Worm (Caenorhabditis elegans) whole organism, L2 larva: ENCODE data around the gene ttr-6.

Experiments used
- C34F6.9 ChIP-seq: fragments of 150-350 bp; optimal IDR thresholded peaks from 2 replicates; lab custom pipeline; 2014; ENCODE audit warnings: missing biosample characterization, missing genetic modification characterization
- F13H6.1 ChIP-seq: sonication (generic microtip); optimal IDR thresholded peaks from 2 replicates; lab custom pipeline; 2016; ENCODE audit warnings: missing genetic modification characterization, missing compliant biosample characterization
- R02D3.7 ChIP-seq: fragments of 150-350 bp; optimal IDR thresholded peaks from 2 replicates; lab custom pipeline; 2014; ENCODE audit warnings: missing biosample characterization, missing genetic modification characterization
- Y55F3AM.14 ChIP-seq: fragments of 200-800 bp; sonication (Bioruptor generic); optimal IDR thresholded peaks from 2 replicates; lab custom pipeline; 2018; ENCODE audit warnings: mild to moderate bottlenecking, missing genetic modification characterization, missing compliant biosample characterization
- ZK546.5 ChIP-seq: sonication (generic microtip); optimal IDR thresholded peaks from 2 replicates; lab custom pipeline; 2017; ENCODE audit warnings: missing biosample characterization, missing genetic modification characterization
- alr-1 ChIP-seq: fragments of 150-350 bp; optimal IDR thresholded peaks from 2 replicates; lab custom pipeline; 2014; ENCODE audit warnings: missing biosample characterization, missing genetic modification characterization
- aly-2 ChIP-seq: fragments of 150-350 bp; optimal IDR thresholded peaks from 2 replicates; lab custom pipeline; 2014; ENCODE audit warnings: missing biosample characterization, missing genetic modification characterization
- ama-1 ChIP-seq: fragments of 150-350 bp; optimal IDR thresholded peaks from 2 replicates; lab custom pipeline; 2018; ENCODE audit warnings: inconsistent platforms
- blmp-1 ChIP-seq: sonication (generic microtip); optimal IDR thresholded peaks from 2 replicates; lab custom pipeline; 2017; ENCODE audit warnings: missing genetic modification characterization, mild to moderate bottlenecking, missing compliant biosample characterization, antibody characterized with exemption, moderate library complexity; ENCODE audit not compliant: insufficient read depth
- ceh-16 ChIP-seq: fragments of 150-350 bp; optimal IDR thresholded peaks from 2 replicates; lab custom pipeline; 2014; ENCODE audit warnings: missing biosample characterization, missing genetic modification characterization
- ceh-82 ChIP-seq: fragments of 150-350 bp; optimal IDR thresholded peaks from 2 replicates; lab custom pipeline; 2014; ENCODE audit warnings: missing biosample characterization, missing genetic modification characterization
- crh-2 ChIP-seq: sonication (generic microtip); optimal IDR thresholded peaks from 2 replicates; lab custom pipeline; 2017; ENCODE audit warnings: missing biosample characterization, missing genetic modification characterization
- dmd-4 ChIP-seq: sonication (generic microtip); optimal IDR thresholded peaks from 2 replicates; lab custom pipeline; 2017; ENCODE audit warnings: missing biosample characterization, missing genetic modification characterization
- elt-1 ChIP-seq: fragments of 150-350 bp; optimal IDR thresholded peaks from 2 replicates; lab custom pipeline; 2014; ENCODE audit warnings: missing biosample characterization, missing genetic modification characterization
- elt-3 ChIP-seq: sonication (generic microtip); optimal IDR thresholded peaks from 2 replicates; lab custom pipeline; 2017; ENCODE audit warnings: missing biosample characterization, missing genetic modification characterization
- fos-1 ChIP-seq: fragments of 150-350 bp; optimal IDR thresholded peaks from 2 replicates; lab custom pipeline; 2014; ENCODE audit warnings: missing biosample characterization, missing genetic modification characterization
- gmeb-1 ChIP-seq: fragments of 150-350 bp; optimal IDR thresholded peaks from 2 replicates; lab custom pipeline; 2014; ENCODE audit warnings: missing biosample characterization, missing genetic modification characterization
- lin-11 ChIP-seq: fragments of 150-350 bp; sonication (generic microtip); optimal IDR thresholded peaks from 2 replicates; lab custom pipeline; 2014; ENCODE audit warnings: missing biosample characterization, missing genetic modification characterization, inconsistent platforms, mixed read lengths
- lin-13 ChIP-seq: fragments of 150-350 bp; optimal IDR thresholded peaks from 2 replicates; lab custom pipeline; 2014; ENCODE audit warnings: missing biosample characterization, missing genetic modification reagents, missing genetic modification characterization
- lin-39 ChIP-seq: fragments of 150-350 bp; optimal IDR thresholded peaks from 2 replicates; lab custom pipeline; 2014; ENCODE audit warnings: missing biosample characterization, missing genetic modification reagents, missing genetic modification characterization
- lsy-2 ChIP-seq, 2 experiments: fragments of 150-350 bp in 1 of 2; sonication (generic microtip) in 1 of 2; optimal IDR thresholded peaks; 2 replicates each; lab custom pipeline; 2014 to 2017; ENCODE audit warnings: missing biosample characterization in 2 of 2, missing genetic modification characterization in 2 of 2
- mbf-1 ChIP-seq: sonication (generic microtip); optimal IDR thresholded peaks from 2 replicates; lab custom pipeline; 2017; ENCODE audit warnings: missing biosample characterization, missing genetic modification characterization
- nhr-10 ChIP-seq: sonication (generic microtip); optimal IDR thresholded peaks from 2 replicates; lab custom pipeline; 2017; ENCODE audit warnings: missing biosample characterization, missing genetic modification characterization
- nhr-11 ChIP-seq: fragments of 150-350 bp; optimal IDR thresholded peaks from 2 replicates; lab custom pipeline; 2014; ENCODE audit warnings: missing biosample characterization, missing genetic modification characterization
- nhr-12 ChIP-seq: fragments of 150-350 bp; optimal IDR thresholded peaks from 2 replicates; lab custom pipeline; 2014; ENCODE audit warnings: missing biosample characterization, missing genetic modification characterization
- nhr-129 ChIP-seq: fragments of 150-350 bp; optimal IDR thresholded peaks from 2 replicates; lab custom pipeline; 2014; ENCODE audit warnings: missing biosample characterization, missing genetic modification characterization
- nhr-23 ChIP-seq: fragments of 150-350 bp; optimal IDR thresholded peaks from 2 replicates; lab custom pipeline; 2014; ENCODE audit warnings: missing biosample characterization, missing genetic modification reagents, missing genetic modification characterization
- nhr-237 ChIP-seq: fragments of 150-350 bp; optimal IDR thresholded peaks from 2 replicates; lab custom pipeline; 2014; ENCODE audit warnings: missing biosample characterization, missing genetic modification characterization
- nhr-25 ChIP-seq: fragments of 150-350 bp; sonication (generic microtip); optimal IDR thresholded peaks from 3 replicates; lab custom pipeline; 2014; ENCODE audit warnings: missing biosample characterization, missing genetic modification characterization
- nhr-77 ChIP-seq: fragments of 150-350 bp; optimal IDR thresholded peaks from 2 replicates; lab custom pipeline; 2014; ENCODE audit warnings: missing biosample characterization, missing genetic modification characterization
- sem-4 ChIP-seq: fragments of 150-350 bp; optimal IDR thresholded peaks from 2 replicates; lab custom pipeline; 2014; ENCODE audit warnings: missing biosample characterization, missing genetic modification reagents, missing genetic modification characterization
- skn-1 ChIP-seq: sonication (generic microtip); optimal IDR thresholded peaks from 2 replicates; lab custom pipeline; 2017; ENCODE audit warnings: missing biosample characterization, missing genetic modification characterization
- sma-9 ChIP-seq, 2 experiments: fragments of 150-350 bp in 1 of 2; sonication (generic microtip) in 1 of 2; optimal IDR thresholded peaks; 2 replicates each; lab custom pipeline; 2014 to 2016; ENCODE audit warnings: missing genetic modification characterization in 2 of 2, mild to moderate bottlenecking in 1 of 2, missing biosample characterization in 1 of 2, missing compliant biosample characterization in 1 of 2, missing genetic modification reagents in 1 of 2, moderate library complexity in 1 of 2
- snpc-4 ChIP-seq: fragments of 150-350 bp; optimal IDR thresholded peaks from 2 replicates; lab custom pipeline; 2014; ENCODE audit warnings: missing biosample characterization, missing genetic modification characterization
- unc-39 ChIP-seq: fragments of 150-350 bp; optimal IDR thresholded peaks from 2 replicates; lab custom pipeline; 2014; ENCODE audit warnings: missing biosample characterization, missing genetic modification characterization
- unc-55 ChIP-seq: fragments of 150-350 bp; sonication (generic microtip); optimal IDR thresholded peaks from 3 replicates; lab custom pipeline; 2014; ENCODE audit warnings: missing biosample characterization, missing genetic modification reagents, missing genetic modification characterization
- unc-62 ChIP-seq: fragments of 150-350 bp; optimal IDR thresholded peaks from 2 replicates; lab custom pipeline; 2014; ENCODE audit warnings: missing biosample characterization, missing genetic modification reagents, missing genetic modification characterization
- zag-1 ChIP-seq: fragments of 150-350 bp; optimal IDR thresholded peaks from 2 replicates; lab custom pipeline; 2014; ENCODE audit warnings: missing biosample characterization, missing genetic modification characterization
- ztf-11 ChIP-seq: sonication (generic microtip); optimal IDR thresholded peaks from 2 replicates; lab custom pipeline; 2017; ENCODE audit warnings: missing biosample characterization, missing genetic modification characterization

ttr-6 gene

DNA sequence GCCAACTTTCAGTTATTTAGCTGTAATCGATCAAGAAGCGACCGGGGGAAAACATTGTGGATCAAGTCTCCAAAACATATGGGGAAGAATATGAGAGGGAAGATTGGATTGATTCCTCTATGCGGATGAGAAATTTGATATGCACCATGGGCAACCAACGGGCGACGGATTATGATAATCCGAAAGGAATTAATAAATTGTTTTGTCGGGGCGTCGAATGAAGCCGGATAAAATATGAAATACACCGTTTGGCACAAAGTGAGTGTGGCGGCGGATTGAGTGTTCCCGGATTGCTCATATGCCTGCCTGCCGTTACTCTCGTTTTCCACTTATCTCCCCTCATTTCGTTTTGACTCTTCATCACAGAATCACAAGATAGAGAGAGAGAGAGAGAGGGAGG lies 12.3 kb upstream of the ttr-6 start:
- TF ChIP-seq lin-11 (tag; lab: Kevin White, UChicago) (peak; percentile 10), unc-55 (no peak)

DNA sequence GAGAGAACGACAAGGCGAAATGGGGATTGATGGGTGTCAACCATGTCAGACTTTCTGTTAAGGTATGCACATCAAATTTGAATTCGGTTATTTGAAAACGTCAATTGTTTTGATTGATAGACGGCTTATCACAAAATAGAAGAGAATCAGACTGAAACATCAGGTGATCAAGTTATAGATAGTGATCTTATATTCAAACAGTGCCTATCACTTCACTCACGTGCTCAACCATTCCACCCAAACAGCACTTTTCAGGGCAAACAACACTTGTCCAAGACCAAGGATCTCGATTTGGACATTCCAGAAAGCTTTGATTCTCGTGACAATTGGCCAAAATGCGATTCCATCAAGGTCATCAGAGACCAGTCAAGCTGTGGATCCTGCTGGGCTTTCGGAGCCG lies 10.7 kb upstream of the ttr-6 start:
- TF ChIP-seq unc-39 (no peak), nhr-10 (tag; lab: Kevin White, UChicago) (no peak), alr-1 (tag; lab: Kevin White, UChicago) (no peak), fos-1 (tag; lab: Kevin White, UChicago) (peak; percentile 14), sma-9 (GFP tag; optimal IDR thresholded peaks at IDR 0.05; lab: Kevin White, UChicago) (peak; percentile 49), sma-9 (tag; optimal IDR thresholded peaks at IDR 0.05; lab: Kevin White, UChicago) (no peak), nhr-11 (no peak), Y55F3AM.14 (GFP tag; lab: Kevin White, UChicago) (no peak), ceh-16 (tag; lab: Kevin White, UChicago) (no peak), ztf-11 (tag; lab: Kevin White, UChicago) (no peak), dmd-4 (tag; lab: Kevin White, UChicago) (no peak), blmp-1 (no peak), F13H6.1 (tag; lab: Kevin White, UChicago) (peak; percentile 11), gmeb-1 (tag; lab: Kevin White, UChicago) (peak; percentile 43), unc-62 (no peak), nhr-12 (no peak), elt-3 (tag; lab: Kevin White, UChicago) (no peak), mbf-1 (no peak), crh-2 (tag; lab: Kevin White, UChicago) (no peak), zag-1 (no peak), snpc-4 (tag; lab: Kevin White, UChicago) (no peak), nhr-25 (tag; lab: Kevin White, UChicago) (no peak), nhr-77 (no peak), R02D3.7 (tag; lab: Kevin White, UChicago) (no peak), aly-2 (tag; lab: Kevin White, UChicago) (no peak), nhr-237 (tag; lab: Kevin White, UChicago) (no peak), lsy-2 (tag; optimal IDR thresholded peaks at IDR 0.05; lab: Kevin White, UChicago) (no peak), nhr-23 (tag; lab: Kevin White, UChicago) (no peak), elt-1 (tag; lab: Kevin White, UChicago) (no peak), lin-13 (no peak), lin-39 (no peak), unc-55 (no peak), lin-11 (tag; lab: Kevin White, UChicago) (no peak)

DNA sequence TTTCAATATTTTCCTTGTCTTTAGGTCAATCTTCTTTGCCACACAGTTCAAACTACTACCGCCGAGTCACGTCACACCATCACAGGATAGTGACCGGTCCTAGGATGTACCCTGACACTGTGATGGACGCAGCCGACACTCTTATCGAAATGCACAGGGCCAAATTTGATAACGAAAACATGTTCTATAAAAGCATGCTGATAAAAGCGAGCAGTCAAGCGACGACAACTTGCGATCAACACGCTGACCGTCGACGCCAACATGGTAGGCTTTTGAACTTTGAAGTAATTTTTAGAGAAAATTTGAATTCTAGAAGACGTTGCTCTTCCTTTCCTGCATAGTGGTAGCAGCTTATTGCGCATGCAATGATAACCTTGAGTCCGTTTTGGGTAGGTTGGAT lies 10.1 kb upstream of the ttr-6 start, which contains the start of gene cpr-6:
Gene cpr-6, plus strand, starts transcription at position 217 of the 400 bp plus-strand sequence.
- no peak for TF ChIP-seq sem-4 (tag; lab: Kevin White, UChicago)
- no peak for TF ChIP-seq ceh-16 (tag; lab: Kevin White, UChicago)
- peak; percentile 11 for TF ChIP-seq sma-9 (GFP tag; optimal IDR thresholded peaks at IDR 0.05; lab: Kevin White, UChicago)
- no peak for TF ChIP-seq sma-9 (tag; optimal IDR thresholded peaks at IDR 0.05; lab: Kevin White, UChicago)
- no peak for TF ChIP-seq ZK546.5 (tag; lab: Kevin White, UChicago)
- no peak for TF ChIP-seq nhr-77
- TF ChIP-seq nhr-23 (tag; lab: Kevin White, UChicago) = no peak
- TF ChIP-seq nhr-11 = no peak
- no peak for TF ChIP-seq unc-39
- no peak for TF ChIP-seq nhr-237 (tag; lab: Kevin White, UChicago)
- TF ChIP-seq lin-39 = no peak
- TF ChIP-seq lsy-2 (tag; optimal IDR thresholded peaks at IDR 0.05; lab: Kevin White, UChicago) = no peak
- TF ChIP-seq fos-1 (tag; lab: Kevin White, UChicago) = peak; percentile 49
- no peak for TF ChIP-seq nhr-129 (tag; lab: Kevin White, UChicago)
- TF ChIP-seq dmd-4 (tag; lab: Kevin White, UChicago) = no peak
- TF ChIP-seq C34F6.9 (tag; lab: Kevin White, UChicago) = no peak
- TF ChIP-seq ceh-82 (tag; lab: Kevin White, UChicago) = no peak
- TF ChIP-seq elt-3 (tag; lab: Kevin White, UChicago) = no peak
- TF ChIP-seq F13H6.1 (tag; lab: Kevin White, UChicago) = peak; percentile 61
- TF ChIP-seq ama-1 (lab: Kevin White, UChicago) = no peak
- TF ChIP-seq skn-1 (tag; lab: Kevin White, UChicago) = no peak
- peak; percentile 8 for TF ChIP-seq gmeb-1 (tag; lab: Kevin White, UChicago)
- TF ChIP-seq crh-2 (tag; lab: Kevin White, UChicago) = peak; percentile 10
- TF ChIP-seq blmp-1 = no peak
- no peak for TF ChIP-seq snpc-4 (tag; lab: Kevin White, UChicago)
